Worm (Caenorhabditis elegans) whole organism, young adult: ENCODE results near the gene F38B6.2.

Source experiments
- B0035.1 ChIP-seq: sonication (generic microtip); optimal IDR thresholded peaks from 2 replicates; lab custom pipeline; 2016; ENCODE audit warnings: missing genetic modification characterization, mild to moderate bottlenecking, missing compliant biosample characterization, missing genotype, missing genetic modification reagents
- B0261.1 ChIP-seq: sonication (generic microtip); optimal IDR thresholded peaks from 2 replicates; lab custom pipeline; 2016; ENCODE audit warnings: mild to moderate bottlenecking, missing genetic modification characterization, moderate library complexity, missing compliant biosample characterization
- Y95B8A.8 ChIP-seq: fragments of 200-800 bp; sonication (Bioruptor generic); IDR thresholded peaks from 2 replicates; pipeline ENCODE4 v1.3.6; 2022; ENCODE audit warnings: missing genetic modification reagents, missing genetic modification characterization, missing compliant biosample characterization
- ccch-3 ChIP-seq: fragments of 200-800 bp; sonication (Bioruptor generic); optimal IDR thresholded peaks from 2 replicates; lab custom pipeline; 2018; ENCODE audit warnings: mild to moderate bottlenecking, missing genetic modification characterization, missing compliant biosample characterization
- dpl-1 ChIP-seq: fragments of 150-350 bp; optimal IDR thresholded peaks from 2 replicates; lab custom pipeline; 2014; ENCODE audit warnings: missing biosample characterization, missing genetic modification reagents, missing genetic modification characterization
- ekl-4 ChIP-seq: fragments of 200-800 bp; sonication (Bioruptor generic); IDR thresholded peaks from 2 replicates; pipeline ENCODE4 v1.3.6; 2022; ENCODE audit warnings: missing genetic modification reagents, missing genetic modification characterization, missing compliant biosample characterization
- hsf-1 ChIP-seq: fragments of 200-800 bp; sonication (Bioruptor generic); IDR thresholded peaks from 2 replicates; pipeline ENCODE4 v1.3.6; 2022; ENCODE audit warnings: missing genetic modification reagents, missing genetic modification characterization, missing compliant biosample characterization
- madf-6 ChIP-seq: fragments of 200-800 bp; sonication (Bioruptor generic); IDR thresholded peaks from 2 replicates; pipeline ENCODE4 v1.3.6; 2022; ENCODE audit warnings: missing genetic modification reagents, missing genetic modification characterization, missing compliant biosample characterization
- mes-4 ChIP-seq: sonication (generic microtip); optimal IDR thresholded peaks from 2 replicates; lab custom pipeline; 2016; ENCODE audit warnings: missing genotype, missing genetic modification characterization, missing compliant biosample characterization
- pha-4 ChIP-seq: fragments of 150-350 bp; sonication (generic microtip); optimal IDR thresholded peaks from 2 replicates; lab custom pipeline; 2014; ENCODE audit warnings: missing biosample characterization, missing genetic modification reagents, missing genetic modification characterization
- tlf-1 ChIP-seq: fragments of 200-800 bp; sonication (Bioruptor generic); optimal IDR thresholded peaks from 2 replicates; lab custom pipeline; 2018; ENCODE audit warnings: mild to moderate bottlenecking, missing genetic modification characterization, missing compliant biosample characterization
- unc-130 ChIP-seq: sonication (generic microtip); optimal IDR thresholded peaks from 2 replicates; lab custom pipeline; 2016; ENCODE audit warnings: missing genetic modification reagents, missing genetic modification characterization, missing compliant biosample characterization

DNA sequence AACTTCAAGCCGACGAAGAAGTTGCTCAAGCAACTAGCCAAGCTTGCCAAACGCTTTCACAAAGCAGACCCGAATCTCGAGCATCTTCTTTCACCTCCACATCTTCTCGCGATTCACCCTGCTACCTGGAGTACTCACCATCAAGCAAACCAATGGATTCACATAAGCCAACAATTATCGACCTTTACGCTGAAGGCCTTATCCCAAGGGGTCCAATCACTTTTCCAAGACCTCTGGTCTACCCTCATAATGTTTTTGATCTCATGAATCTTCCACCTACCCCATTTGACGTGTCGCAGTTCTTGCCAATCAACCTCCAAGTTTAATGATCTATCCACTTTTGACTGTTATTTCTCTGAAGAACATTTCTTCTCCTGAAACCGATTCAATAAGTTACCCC is 45.0 kb downstream of the F38B6.2 start:
- TF ChIP-seq hsf-1 (no peak), dpl-1 (GFP tag; lab: Kevin White, UChicago) (no peak), pha-4 (tag; lab: Kevin White, UChicago) (no peak), madf-6 (no peak), ccch-3 (no peak), unc-130 (no peak), Y95B8A.8 (0 out of 2 replicates have a peak, but pooled peaks have one; percentile 6), mes-4 (tag; lab: Kevin White, UChicago) (no peak), B0261.1 (tag; lab: Kevin White, UChicago) (no peak), ekl-4 (GFP tag; lab: Robert Waterston, UW) (no peak), B0035.1 (no peak), tlf-1 (no peak)
